Worm (Caenorhabditis elegans): ENCODE measurements around the gene rod-1.

The rod-1 gene

ce11 chrIV:7530226-7531070, 52.2 kb downstream of the rod-1 start:
- TF ChIP-seq attf-5 (GFP tag; optimal IDR thresholded peaks at IDR 0.05) = no peak
- TF ChIP-seq him-1 (tag; optimal IDR thresholded peaks at IDR 0.05) = no peak
- TF ChIP-seq athp-1 (tag; optimal IDR thresholded peaks at IDR 0.05) = no peak
- no peak for TF ChIP-seq B0336.3 (GFP tag; IDR thresholded peaks at IDR 0.05)
- no peak for TF ChIP-seq mcd-1 (GFP tag; IDR thresholded peaks at IDR 0.05)

- TF ChIP-seq F49E8.2 (tag; optimal IDR thresholded peaks at IDR 0.05; ENCODE audit: insufficient read depth) (no peak), B0261.1 (tag; optimal IDR thresholded peaks at IDR 0.05) (no peak), lin-40 (tag; optimal IDR thresholded peaks at IDR 0.05) (no peak), egl-44 (GFP tag; IDR thresholded peaks at IDR 0.05) (no peak), madf-10 (tag; optimal IDR thresholded peaks at IDR 0.05) (no peak), cebp-1 (GFP tag; IDR thresholded peaks at IDR 0.05) (no peak), cebp-1 (tag; optimal IDR thresholded peaks at IDR 0.05) (no peak), Y56A3A.18 (GFP tag; IDR thresholded peaks at IDR 0.05) (no peak), F52B5.7 (tag; optimal IDR thresholded peaks at IDR 0.05) (no peak), hlh-26 (GFP tag; conservative IDR thresholded peaks at IDR 0.05) (no peak)
These were observed 54.1 kb downstream of the rod-1 start, which contains the start of gene R05G6.1 for ce11 chrIV:7532360-7532759. Gene R05G6.1, plus strand, starts transcription at chrIV:7532660.

Measured in whole organism, young adult.